Fruit fly (Drosophila melanogaster): ENCODE measurements around the gene CG15882.

The CG15882 gene

DNA sequence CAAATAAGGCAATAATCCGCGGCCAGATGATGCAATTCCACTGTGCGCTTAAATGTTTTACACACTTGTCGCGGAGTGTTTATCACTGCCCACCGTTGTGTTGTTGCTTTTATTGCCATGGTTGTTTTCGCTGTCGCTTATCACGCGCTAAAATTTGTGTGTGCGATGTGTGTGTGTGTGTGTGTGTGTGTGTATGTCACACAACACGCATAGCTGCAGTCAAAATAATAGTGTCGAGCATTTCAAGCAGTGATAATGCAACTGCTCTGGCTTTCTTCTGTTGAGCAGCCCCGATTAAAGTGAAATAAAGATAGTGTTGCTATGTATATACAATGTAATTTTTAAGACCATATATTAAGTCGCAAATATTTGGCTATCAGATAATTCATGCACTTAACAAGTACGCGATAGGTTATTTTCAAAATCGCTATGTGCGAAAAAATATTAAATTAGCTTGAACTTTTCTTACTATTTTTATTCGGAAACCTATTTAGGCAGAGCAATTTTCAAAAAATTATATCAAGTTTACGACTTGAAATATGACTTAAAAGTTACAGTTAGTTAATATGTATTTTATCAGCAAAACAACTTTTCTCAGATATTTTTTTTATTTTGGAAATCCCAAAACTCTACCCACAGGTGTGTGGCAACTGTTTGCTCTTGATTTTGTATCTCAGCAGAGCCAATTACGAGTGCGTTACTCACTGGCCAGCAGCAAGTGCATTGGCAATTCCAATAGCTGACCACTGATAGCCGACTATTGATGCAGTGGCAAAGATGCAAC is 42.2 kb upstream of the CG15882 start:
- TF ChIP-seq CG5204 (GFP tag; optimal IDR thresholded peaks at IDR 0.05) (peak; percentile 50), Clk (GFP tag; optimal IDR thresholded peaks at IDR 0.05) (no peak), CG14711 (tag; optimal IDR thresholded peaks at IDR 0.05) (peak; percentile 18), cic (GFP tag; optimal IDR thresholded peaks at IDR 0.05) (no peak), Hr96 (GFP tag; optimal IDR thresholded peaks at IDR 0.05) (peak; percentile 25), CG12768 (GFP tag; optimal IDR thresholded peaks at IDR 0.05) (no peak), kay (GFP tag; ENCODE audit: borderline replicate concordance) (peak; percentile 85), bab1 (GFP tag; optimal IDR thresholded peaks at IDR 0.05) (peak; percentile 28), pad (GFP tag; optimal IDR thresholded peaks at IDR 0.05) (peak; percentile 20), ovo (GFP tag; optimal IDR thresholded peaks at IDR 0.05) (no peak), tj (GFP tag; optimal IDR thresholded peaks at IDR 0.05) (no peak), toe (GFP tag; optimal IDR thresholded peaks at IDR 0.05) (no peak), CG33017 (tag; optimal IDR thresholded peaks at IDR 0.05) (no peak), CG1620 (GFP tag; optimal IDR thresholded peaks at IDR 0.05) (no peak), CG7101 (tag; optimal IDR thresholded peaks at IDR 0.05) (peak; percentile 41), CG11617 (GFP tag; optimal IDR thresholded peaks at IDR 0.05) (peak; percentile 6), Mnt (GFP tag; optimal IDR thresholded peaks at IDR 0.05) (no peak), CG7045 (GFP tag; optimal IDR thresholded peaks at IDR 0.05) (peak; percentile 11)

DNA sequence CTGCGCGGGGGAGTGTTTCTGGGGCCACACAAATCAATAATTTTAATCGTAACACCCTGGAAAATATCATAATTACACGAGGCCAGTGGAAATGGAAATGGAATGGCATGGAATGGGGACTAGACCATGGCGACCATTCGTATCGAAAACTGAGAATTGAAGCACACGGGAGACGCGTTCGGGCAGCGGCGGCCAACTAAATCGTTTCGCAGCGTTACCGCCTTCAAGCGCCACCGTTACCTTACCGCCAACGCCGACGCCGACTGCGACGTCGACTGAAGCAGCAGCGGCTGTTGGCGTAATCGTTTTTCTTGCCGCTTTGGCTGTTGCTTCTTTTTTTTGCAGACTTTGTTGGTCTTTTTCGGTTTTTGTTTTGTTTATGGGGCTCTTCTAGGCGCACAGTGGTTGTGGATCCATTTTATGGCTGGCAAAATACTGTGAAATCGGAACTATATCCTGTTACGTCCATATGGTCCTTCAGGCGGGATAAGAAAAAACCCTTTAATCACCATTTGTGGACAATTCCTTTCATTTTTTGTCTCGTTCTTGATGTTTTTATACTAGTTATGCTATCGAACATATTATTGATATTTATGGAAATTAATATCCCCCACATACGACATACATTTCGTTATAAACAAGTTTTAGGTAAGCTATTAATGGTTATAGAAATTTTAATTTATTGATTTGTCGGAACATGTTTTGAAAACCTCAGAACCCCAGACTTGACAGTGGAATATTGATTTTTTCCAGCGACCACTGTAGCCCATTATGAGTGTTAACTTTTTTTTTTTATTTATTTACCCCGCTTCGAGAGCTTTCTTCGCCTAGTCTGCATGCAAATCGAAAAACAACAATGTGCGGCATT is 41.2 kb upstream of the CG15882 start:
- no peak for TF ChIP-seq CG1620 (GFP tag; optimal IDR thresholded peaks at IDR 0.05)
- TF ChIP-seq tj (GFP tag; optimal IDR thresholded peaks at IDR 0.05) = peak; percentile 53
- peak; percentile 20 for TF ChIP-seq ovo (GFP tag; optimal IDR thresholded peaks at IDR 0.05)
- TF ChIP-seq Mnt (GFP tag; optimal IDR thresholded peaks at IDR 0.05) = peak; percentile 3

DNA sequence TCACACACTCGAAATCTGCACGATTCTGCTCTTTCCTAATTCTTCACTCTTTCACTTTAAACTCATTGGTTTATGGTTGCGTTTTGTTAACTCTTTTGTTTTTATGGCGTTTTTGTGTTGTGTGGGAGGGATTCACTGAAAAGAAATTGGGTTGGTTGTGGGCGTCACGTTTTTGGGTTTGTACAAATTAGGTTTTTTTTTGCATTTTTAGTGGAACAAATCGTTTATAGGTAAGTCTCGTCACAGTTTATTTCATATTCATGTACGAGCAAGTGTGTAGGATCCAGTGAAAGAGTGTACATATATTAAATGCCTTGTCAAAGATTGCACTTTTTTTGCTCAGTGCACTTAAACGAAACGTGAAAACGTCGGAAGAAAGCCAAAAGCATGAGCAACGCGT is 40.5 kb upstream of the CG15882 start:
- no peak for TF ChIP-seq cic (GFP tag; optimal IDR thresholded peaks at IDR 0.05)
- no peak for TF ChIP-seq CG5204 (GFP tag; optimal IDR thresholded peaks at IDR 0.05)
- TF ChIP-seq cnc (optimal IDR thresholded peaks at IDR 0.05) = no peak

DNA sequence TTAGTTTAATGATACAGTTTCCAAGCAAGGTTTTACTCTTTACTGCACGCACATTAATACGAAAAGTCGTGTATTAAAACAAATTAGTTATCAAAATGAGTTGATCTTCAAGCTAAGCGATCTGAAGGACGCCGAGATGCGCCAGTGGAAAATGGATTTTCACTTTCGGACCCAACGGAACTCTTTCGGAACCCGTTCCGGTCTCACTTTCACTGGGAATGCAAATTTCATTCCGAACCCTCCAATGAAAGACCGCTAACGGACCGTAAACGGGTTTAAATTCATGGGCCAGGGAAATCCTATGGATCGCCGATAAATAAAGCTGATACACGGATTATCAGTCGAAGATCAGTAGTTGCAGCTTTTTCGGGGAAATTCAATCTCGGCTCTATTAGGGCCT is 39.3 kb upstream of the CG15882 start:
- TF ChIP-seq CG7101 (tag; optimal IDR thresholded peaks at IDR 0.05) = no peak
- no peak for TF ChIP-seq Crg-1 (GFP tag; optimal IDR thresholded peaks at IDR 0.05)
- no peak for TF ChIP-seq Clk (GFP tag; optimal IDR thresholded peaks at IDR 0.05)
- no peak for TF ChIP-seq CG14711 (tag; optimal IDR thresholded peaks at IDR 0.05)
- no peak for TF ChIP-seq CG33017 (tag; optimal IDR thresholded peaks at IDR 0.05)
- TF ChIP-seq CG1620 (GFP tag; optimal IDR thresholded peaks at IDR 0.05) = no peak
- TF ChIP-seq CG12768 (GFP tag; optimal IDR thresholded peaks at IDR 0.05) = no peak
- no peak for TF ChIP-seq ovo (GFP tag; optimal IDR thresholded peaks at IDR 0.05)
- no peak for TF ChIP-seq CG5204 (GFP tag; optimal IDR thresholded peaks at IDR 0.05)
- TF ChIP-seq bab1 (GFP tag; optimal IDR thresholded peaks at IDR 0.05) = no peak
- TF ChIP-seq toe (GFP tag; optimal IDR thresholded peaks at IDR 0.05) = no peak
- TF ChIP-seq CG7045 (GFP tag; optimal IDR thresholded peaks at IDR 0.05) = no peak
- no peak for TF ChIP-seq cic (GFP tag; optimal IDR thresholded peaks at IDR 0.05)
- no peak for TF ChIP-seq CG11617 (GFP tag; optimal IDR thresholded peaks at IDR 0.05)

DNA sequence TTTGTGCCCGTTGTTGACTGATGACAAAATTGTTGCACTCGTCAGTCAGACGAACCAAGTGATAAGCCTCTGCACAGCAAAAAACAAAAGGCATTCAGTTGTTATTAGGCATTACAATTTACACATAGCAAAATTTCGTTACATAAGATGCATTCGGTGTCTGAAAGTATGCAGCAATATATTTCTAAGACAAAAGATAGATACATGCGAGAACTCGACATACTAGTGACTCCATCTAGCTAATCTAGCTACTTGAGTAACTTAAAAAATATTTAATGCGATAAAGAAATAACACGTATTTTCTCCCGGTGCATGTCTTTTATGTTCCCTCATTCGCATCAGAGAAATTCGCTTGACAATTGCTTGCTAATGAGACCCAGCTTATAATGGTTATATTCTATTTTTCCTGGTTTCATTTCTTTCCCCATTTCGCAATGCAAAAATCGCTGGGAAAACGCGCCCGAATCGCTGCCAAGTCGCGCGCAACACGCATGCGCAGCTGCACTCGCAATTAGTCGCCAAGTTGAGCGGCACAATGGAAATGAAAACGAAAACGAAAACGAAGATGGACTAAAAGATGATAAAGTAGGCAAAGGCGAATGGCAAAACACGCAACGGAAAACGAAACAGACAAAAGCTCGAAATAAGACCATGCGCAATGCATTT is 38.2 kb upstream of the CG15882 start:
- peak; percentile 53 for TF ChIP-seq CG7101 (tag; optimal IDR thresholded peaks at IDR 0.05)
- no peak for TF ChIP-seq Crg-1 (GFP tag; optimal IDR thresholded peaks at IDR 0.05)
- TF ChIP-seq CG11617 (GFP tag; optimal IDR thresholded peaks at IDR 0.05) = peak; percentile 17

DNA sequence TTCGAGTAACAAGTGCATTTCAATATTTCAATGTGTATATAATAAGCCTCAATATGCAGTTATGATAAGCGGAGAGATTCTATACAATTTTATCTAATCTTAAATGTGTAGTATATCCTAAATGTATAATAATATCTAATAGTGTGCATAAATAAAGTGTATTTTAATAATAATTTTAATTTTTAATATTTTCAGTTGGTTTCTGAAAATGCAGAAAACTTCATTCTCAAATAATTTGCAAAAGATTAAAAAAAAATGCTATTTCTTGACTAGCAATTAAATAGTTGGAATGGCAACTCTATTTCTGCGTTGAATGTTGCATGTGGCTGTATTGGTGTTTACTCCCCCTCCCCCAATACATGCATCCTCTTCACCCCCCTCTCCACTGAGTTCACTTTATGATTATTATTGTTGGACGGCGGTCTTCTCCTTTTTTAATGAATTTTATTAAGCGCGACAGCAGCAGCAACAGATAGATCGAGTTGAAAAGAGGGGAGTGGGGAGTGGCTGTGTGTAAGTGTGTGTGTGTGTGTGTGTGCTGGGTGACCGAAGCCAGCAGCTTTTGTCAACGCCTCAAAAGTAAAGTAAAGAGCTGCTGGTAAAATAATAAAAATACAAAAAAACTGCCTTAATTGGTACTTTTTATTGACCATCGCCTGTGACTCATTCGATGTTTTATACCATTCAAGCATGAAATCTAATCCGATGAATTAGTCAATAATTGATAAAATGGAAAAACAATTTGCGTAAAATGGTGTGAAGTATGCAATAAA is 36.6 kb upstream of the CG15882 start:
- no peak for TF ChIP-seq bab1 (GFP tag; optimal IDR thresholded peaks at IDR 0.05)
- no peak for TF ChIP-seq CG5204 (GFP tag; optimal IDR thresholded peaks at IDR 0.05)
- no peak for TF ChIP-seq CG33017 (tag; optimal IDR thresholded peaks at IDR 0.05)
- TF ChIP-seq Crg-1 (GFP tag; optimal IDR thresholded peaks at IDR 0.05) = no peak
- TF ChIP-seq Clk (GFP tag; optimal IDR thresholded peaks at IDR 0.05) = no peak
- TF ChIP-seq CG7045 (GFP tag; optimal IDR thresholded peaks at IDR 0.05) = no peak
- TF ChIP-seq cic (GFP tag; optimal IDR thresholded peaks at IDR 0.05) = no peak
- TF ChIP-seq CG7101 (tag; optimal IDR thresholded peaks at IDR 0.05) = no peak
- TF ChIP-seq CG12768 (GFP tag; optimal IDR thresholded peaks at IDR 0.05) = no peak
- TF ChIP-seq CG11617 (GFP tag; optimal IDR thresholded peaks at IDR 0.05) = no peak
- TF ChIP-seq pad (GFP tag; optimal IDR thresholded peaks at IDR 0.05) = no peak
- no peak for TF ChIP-seq Mnt (GFP tag; optimal IDR thresholded peaks at IDR 0.05)
- TF ChIP-seq CG1620 (GFP tag; optimal IDR thresholded peaks at IDR 0.05) = no peak
- TF ChIP-seq toe (GFP tag; optimal IDR thresholded peaks at IDR 0.05) = no peak
- TF ChIP-seq CG14711 (tag; optimal IDR thresholded peaks at IDR 0.05) = no peak
- TF ChIP-seq tj (GFP tag; optimal IDR thresholded peaks at IDR 0.05) = no peak
- TF ChIP-seq ovo (GFP tag; optimal IDR thresholded peaks at IDR 0.05) = no peak
- TF ChIP-seq Hr96 (GFP tag; optimal IDR thresholded peaks at IDR 0.05) = no peak

All from whole organism, adult.